Worm (Caenorhabditis elegans) whole organism, late embryonic: Measurements from ENCODE around the gene otpl-3.

Source experiments
- C08G9.2 ChIP-seq: sonication (generic microtip); optimal IDR thresholded peaks from 2 replicates; lab custom pipeline; 2016; ENCODE audit warnings: mild to moderate bottlenecking, missing genetic modification characterization, moderate library complexity, missing compliant biosample characterization
- C38D4.7 ChIP-seq: fragments of 200-800 bp; sonication (Bioruptor generic); optimal IDR thresholded peaks from 2 replicates; lab custom pipeline; 2018; ENCODE audit warnings: mild to moderate bottlenecking, missing genetic modification characterization, moderate library complexity, missing compliant biosample characterization
- T23F11.4 ChIP-seq: fragments of 200-800 bp; sonication (Bioruptor generic); optimal IDR thresholded peaks from 2 replicates; lab custom pipeline; 2018; ENCODE audit warnings: mild to moderate bottlenecking, missing genetic modification characterization, missing compliant biosample characterization
- ahr-1 ChIP-seq: sonication (generic microtip); optimal IDR thresholded peaks from 2 replicates; lab custom pipeline; 2016; ENCODE audit warnings: missing genetic modification characterization, missing compliant biosample characterization
- ceh-14 ChIP-seq: sonication (generic microtip); optimal IDR thresholded peaks from 2 replicates; lab custom pipeline; 2016; ENCODE audit warnings: missing genotype, missing genetic modification characterization, missing compliant biosample characterization
- ceh-18 ChIP-seq: sonication (generic microtip); optimal IDR thresholded peaks from 2 replicates; lab custom pipeline; 2016; ENCODE audit warnings: missing genetic modification characterization, missing compliant biosample characterization
- ceh-19 ChIP-seq: fragments of 200-800 bp; sonication (Bioruptor generic); optimal IDR thresholded peaks from 2 replicates; lab custom pipeline; 2018; ENCODE audit warnings: mild to moderate bottlenecking, missing genetic modification characterization, missing compliant biosample characterization
- ceh-2 ChIP-seq: sonication (generic microtip); optimal IDR thresholded peaks from 2 replicates; lab custom pipeline; 2016; ENCODE audit warnings: missing genotype, missing genetic modification characterization, missing compliant biosample characterization
- ceh-22 ChIP-seq: sonication (generic microtip); optimal IDR thresholded peaks from 2 replicates; lab custom pipeline; 2017; ENCODE audit warnings: missing biosample characterization, missing genetic modification characterization
- ceh-31 ChIP-seq: sonication (generic microtip); optimal IDR thresholded peaks from 2 replicates; lab custom pipeline; 2016; ENCODE audit warnings: missing genetic modification characterization, missing compliant biosample characterization
- ceh-34 ChIP-seq: sonication (generic microtip); optimal IDR thresholded peaks from 2 replicates; lab custom pipeline; 2016; ENCODE audit warnings: mild to moderate bottlenecking, missing genetic modification characterization, missing compliant biosample characterization
- ceh-45 ChIP-seq: fragments of 200-800 bp; sonication (Bioruptor generic); IDR thresholded peaks from 2 replicates; pipeline ENCODE4 v1.3.6; 2022; ENCODE audit warnings: missing genetic modification reagents, missing genetic modification characterization, missing compliant biosample characterization
- ceh-48 ChIP-seq: sonication (generic microtip); optimal IDR thresholded peaks from 2 replicates; lab custom pipeline; 2016; ENCODE audit warnings: missing genetic modification characterization, inconsistent platforms, missing compliant biosample characterization
- che-1 ChIP-seq: sonication (generic microtip); optimal IDR thresholded peaks from 2 replicates; lab custom pipeline; 2016; ENCODE audit warnings: mild to moderate bottlenecking, missing genetic modification characterization, missing compliant biosample characterization
- dmd-4 ChIP-seq: sonication (generic microtip); optimal IDR thresholded peaks from 2 replicates; lab custom pipeline; 2016; ENCODE audit warnings: borderline replicate concordance, missing genetic modification characterization, missing compliant biosample characterization
- dve-1 ChIP-seq: sonication (generic microtip); optimal IDR thresholded peaks from 2 replicates; lab custom pipeline; 2017; ENCODE audit warnings: antibody characterized with exemption, mild to moderate bottlenecking, missing genetic modification characterization, missing compliant biosample characterization
- elt-2 ChIP-seq: sonication (generic microtip); optimal IDR thresholded peaks from 2 replicates; lab custom pipeline; 2016; ENCODE audit warnings: missing genetic modification reagents, missing genetic modification characterization, missing compliant biosample characterization
- eyg-1 ChIP-seq: sonication (generic microtip); optimal IDR thresholded peaks from 2 replicates; lab custom pipeline; 2016; ENCODE audit warnings: missing genotype, missing genetic modification characterization, missing compliant biosample characterization
- fax-1 ChIP-seq: sonication (generic microtip); optimal IDR thresholded peaks from 2 replicates; lab custom pipeline; 2016; ENCODE audit warnings: missing genotype, missing genetic modification characterization, missing compliant biosample characterization
- fkh-6 ChIP-seq: sonication (generic microtip); optimal IDR thresholded peaks from 2 replicates; lab custom pipeline; 2016; ENCODE audit warnings: missing genetic modification characterization, missing compliant biosample characterization
- gmeb-2 ChIP-seq: sonication (generic microtip); optimal IDR thresholded peaks from 2 replicates; lab custom pipeline; 2016; ENCODE audit warnings: missing genetic modification characterization, inconsistent platforms, missing compliant biosample characterization
- hlh-15 ChIP-seq: sonication (generic microtip); optimal IDR thresholded peaks from 2 replicates; lab custom pipeline; 2016; ENCODE audit warnings: missing genetic modification characterization, missing compliant biosample characterization
- hlh-30 ChIP-seq: sonication (generic microtip); optimal IDR thresholded peaks from 2 replicates; lab custom pipeline; 2017; ENCODE audit warnings: antibody characterized with exemption, missing genetic modification characterization, missing compliant biosample characterization; ENCODE audit not compliant: insufficient read depth
- hlh-6 ChIP-seq: sonication (generic microtip); optimal IDR thresholded peaks from 2 replicates; lab custom pipeline; 2016; ENCODE audit warnings: missing genotype, missing genetic modification characterization, missing compliant biosample characterization
- lin-11 ChIP-seq: fragments of 200-800 bp; sonication (Bioruptor generic); optimal IDR thresholded peaks from 2 replicates; lab custom pipeline; 2018; ENCODE audit warnings: mild to moderate bottlenecking, missing genetic modification characterization, missing compliant biosample characterization
- nfya-1 ChIP-seq: sonication (generic microtip); optimal IDR thresholded peaks from 2 replicates; lab custom pipeline; 2017; ENCODE audit warnings: missing genetic modification characterization, mild to moderate bottlenecking, missing compliant biosample characterization, antibody characterized with exemption, moderate library complexity
- nhr-11 ChIP-seq: fragments of 150-350 bp; optimal IDR thresholded peaks from 2 replicates; lab custom pipeline; 2014; ENCODE audit warnings: missing biosample characterization, missing genetic modification characterization
- nhr-232 ChIP-seq: sonication (generic microtip); optimal IDR thresholded peaks from 2 replicates; lab custom pipeline; 2016; ENCODE audit warnings: missing genetic modification characterization, missing compliant biosample characterization
- npax-4 ChIP-seq: sonication (generic microtip); optimal IDR thresholded peaks from 2 replicates; lab custom pipeline; 2016; ENCODE audit warnings: missing genetic modification characterization, missing compliant biosample characterization
- odd-2 ChIP-seq: sonication (generic microtip); optimal IDR thresholded peaks from 2 replicates; lab custom pipeline; 2017; ENCODE audit warnings: antibody characterized with exemption, mild to moderate bottlenecking, missing genetic modification characterization, missing compliant biosample characterization
- pat-9 ChIP-seq: fragments of 200-800 bp; sonication (Bioruptor generic); optimal IDR thresholded peaks from 2 replicates; lab custom pipeline; 2018; ENCODE audit warnings: mild to moderate bottlenecking, missing genetic modification characterization, moderate library complexity, missing compliant biosample characterization
- pax-1 ChIP-seq: fragments of 150-350 bp; optimal IDR thresholded peaks from 2 replicates; lab custom pipeline; 2014; ENCODE audit warnings: missing biosample characterization, missing genetic modification characterization
- pha-2 ChIP-seq: sonication (generic microtip); optimal IDR thresholded peaks from 2 replicates; lab custom pipeline; 2017; ENCODE audit warnings: mild to moderate bottlenecking, missing genetic modification characterization, missing compliant biosample characterization
- pha-4 ChIP-seq: fragments of 150-350 bp; optimal IDR thresholded peaks from 2 replicates; lab custom pipeline; 2018; ENCODE audit warnings: missing biosample characterization, missing genetic modification reagents, missing genetic modification characterization
- pqm-1 ChIP-seq: sonication (generic microtip); optimal IDR thresholded peaks from 2 replicates; lab custom pipeline; 2016; ENCODE audit warnings: missing genetic modification characterization, missing compliant biosample characterization
- pros-1 ChIP-seq: fragments of 150-350 bp; optimal IDR thresholded peaks from 2 replicates; lab custom pipeline; 2014; ENCODE audit warnings: missing biosample characterization, missing genetic modification reagents, missing genetic modification characterization
- ref-2 ChIP-seq: sonication (generic microtip); optimal IDR thresholded peaks from 2 replicates; lab custom pipeline; 2016; ENCODE audit warnings: missing genetic modification characterization, missing compliant biosample characterization
- rnt-1 ChIP-seq: sonication (generic microtip); optimal IDR thresholded peaks from 2 replicates; lab custom pipeline; 2016; ENCODE audit warnings: missing genetic modification characterization, missing compliant biosample characterization
- syd-9 ChIP-seq: sonication (generic microtip); optimal IDR thresholded peaks from 2 replicates; lab custom pipeline; 2016; ENCODE audit warnings: mild to moderate bottlenecking, missing genetic modification characterization, moderate library complexity, missing compliant biosample characterization
- ttx-3 ChIP-seq: sonication (generic microtip); optimal IDR thresholded peaks from 2 replicates; lab custom pipeline; 2016; ENCODE audit warnings: missing genetic modification reagents, missing genetic modification characterization, missing compliant biosample characterization
- unc-3 ChIP-seq, 2 experiments: fragments of 200-800 bp in 1 of 2; sonication (Bioruptor generic) in 1 of 2; sonication (generic microtip) in 1 of 2; conservative IDR thresholded peaks in 1 of 2; optimal IDR thresholded peaks in 1 of 2; 2 replicates each; pipeline versions ENCODE4 v1.3.6 to Lab custom; 2016 to 2022; ENCODE audit warnings: missing compliant biosample characterization in 2 of 2, missing genetic modification characterization in 2 of 2, missing genetic modification reagents in 1 of 2
- unc-55 ChIP-seq: sonication (generic microtip); optimal IDR thresholded peaks from 2 replicates; lab custom pipeline; 2017; ENCODE audit warnings: missing biosample characterization, missing genetic modification reagents, missing genetic modification characterization
- zip-5 ChIP-seq: sonication (generic microtip); optimal IDR thresholded peaks from 2 replicates; lab custom pipeline; 2016; ENCODE audit warnings: missing genetic modification characterization, missing compliant biosample characterization
- ztf-16 ChIP-seq: sonication (generic microtip); optimal IDR thresholded peaks from 2 replicates; lab custom pipeline; 2017; ENCODE audit warnings: missing genetic modification characterization, missing compliant biosample characterization

otpl-3 gene

DNA sequence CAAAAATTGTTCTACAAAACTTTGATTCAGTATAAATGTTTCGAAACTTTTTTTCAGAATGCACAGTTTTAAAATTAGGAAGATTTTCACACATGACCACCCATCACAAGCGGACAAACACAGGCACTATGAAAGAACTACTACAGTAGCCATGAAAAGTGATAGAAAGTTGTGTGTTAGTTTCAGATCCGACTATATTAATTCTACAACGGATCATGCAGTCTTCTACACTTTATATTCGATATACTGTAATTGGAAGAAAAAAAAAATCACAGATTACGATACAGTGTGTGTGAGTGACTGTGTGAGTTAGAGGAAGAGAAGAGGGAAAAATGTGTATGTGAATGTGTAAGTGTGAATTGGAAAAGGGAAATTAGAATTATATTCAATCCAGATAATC, 22.2 kb upstream of the otpl-3 start:
- no peak for TF ChIP-seq ztf-16 (tag; lab: Kevin White, UChicago)
- TF ChIP-seq pha-4 = no peak
- TF ChIP-seq dmd-4 = no peak
- TF ChIP-seq ceh-14 (tag; lab: Kevin White, UChicago) = no peak
- TF ChIP-seq ceh-22 (tag; lab: Kevin White, UChicago) = no peak
- TF ChIP-seq odd-2 (tag; lab: Kevin White, UChicago) = no peak
- TF ChIP-seq zip-5 = no peak
- TF ChIP-seq nfya-1 (tag; lab: Kevin White, UChicago) = no peak
- TF ChIP-seq C08G9.2 (tag; lab: Kevin White, UChicago) = no peak
- TF ChIP-seq pax-1 (tag; lab: Kevin White, UChicago) = no peak
- TF ChIP-seq fax-1 (tag; lab: Kevin White, UChicago) = no peak
- no peak for TF ChIP-seq pqm-1
- TF ChIP-seq eyg-1 (tag; lab: Kevin White, UChicago) = no peak
- no peak for TF ChIP-seq hlh-6
- TF ChIP-seq ceh-34 (tag; lab: Kevin White, UChicago) = no peak
- no peak for TF ChIP-seq ref-2

DNA sequence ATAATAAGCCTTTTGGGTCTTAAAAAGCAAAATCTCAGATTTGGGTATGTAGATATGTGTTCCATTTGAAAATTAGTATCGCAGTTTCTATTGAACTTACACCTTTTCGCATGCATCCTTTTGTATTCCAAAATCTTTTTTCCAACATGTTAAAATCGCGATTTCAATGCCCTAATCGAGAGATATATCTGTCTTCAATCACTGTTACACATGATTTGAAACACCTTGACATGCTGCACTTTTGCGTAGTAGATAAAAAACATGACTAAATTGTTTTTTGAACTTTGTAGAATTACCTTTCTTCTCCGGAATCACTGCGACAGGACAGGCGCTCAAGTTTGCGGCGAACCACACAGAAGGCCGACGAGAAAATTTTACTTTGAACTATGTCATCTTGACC, 17.1 kb upstream of the otpl-3 start:
- no peak for TF ChIP-seq eyg-1 (tag; lab: Kevin White, UChicago)
- no peak for TF ChIP-seq fax-1 (tag; lab: Kevin White, UChicago)
- TF ChIP-seq elt-2 = no peak
- no peak for TF ChIP-seq gmeb-2 (tag; lab: Kevin White, UChicago)
- TF ChIP-seq unc-55 = no peak
- no peak for TF ChIP-seq ceh-45 (GFP tag; lab: Robert Waterston, UW)
- TF ChIP-seq C08G9.2 (tag; lab: Kevin White, UChicago) = no peak
- TF ChIP-seq ceh-48 (tag; lab: Kevin White, UChicago) = no peak
- no peak for TF ChIP-seq T23F11.4
- no peak for TF ChIP-seq ceh-14 (tag; lab: Kevin White, UChicago)
- no peak for TF ChIP-seq pha-4
- TF ChIP-seq rnt-1 (tag; lab: Kevin White, UChicago) = no peak
- no peak for TF ChIP-seq ref-2
- no peak for TF ChIP-seq ztf-16 (tag; lab: Kevin White, UChicago)

DNA sequence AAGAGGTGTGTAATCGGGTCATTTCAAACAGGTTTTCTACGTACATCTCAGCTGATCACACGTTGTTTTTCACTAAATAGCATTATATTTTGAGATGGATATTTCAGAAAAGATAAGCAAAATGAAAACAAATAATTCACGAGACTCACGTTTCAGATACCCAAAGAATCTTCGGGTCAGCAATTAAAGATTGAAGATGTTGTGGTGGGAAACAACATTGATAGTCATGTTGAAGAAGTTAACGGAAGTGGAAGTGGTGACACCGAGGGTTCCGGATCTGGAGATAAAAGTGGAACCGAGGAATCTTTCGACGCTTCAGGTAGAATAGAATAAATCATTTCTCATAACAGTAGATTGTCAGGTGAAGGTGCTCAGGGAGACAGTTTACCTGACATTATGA, 16.2 kb upstream of the otpl-3 start:
- TF ChIP-seq syd-9 = no peak
- TF ChIP-seq pat-9 (tag; lab: Kevin White, UChicago) = no peak
- no peak for TF ChIP-seq ceh-48 (tag; lab: Kevin White, UChicago)
- TF ChIP-seq ceh-18 (tag; lab: Kevin White, UChicago) = no peak
- no peak for TF ChIP-seq nfya-1 (tag; lab: Kevin White, UChicago)
- TF ChIP-seq gmeb-2 (tag; lab: Kevin White, UChicago) = no peak
- TF ChIP-seq hlh-6 = no peak
- no peak for TF ChIP-seq dve-1 (tag; lab: Kevin White, UChicago)
- TF ChIP-seq hlh-30 (tag; lab: Kevin White, UChicago) = no peak
- no peak for TF ChIP-seq fkh-6 (tag; lab: Kevin White, UChicago)
- TF ChIP-seq pros-1 (tag; lab: Kevin White, UChicago) = no peak
- TF ChIP-seq pqm-1 = no peak
- no peak for TF ChIP-seq che-1 (tag; lab: Kevin White, UChicago)
- no peak for TF ChIP-seq nhr-11 (tag; lab: Kevin White, UChicago)
- no peak for TF ChIP-seq ceh-34 (tag; lab: Kevin White, UChicago)
- no peak for TF ChIP-seq npax-4 (tag; lab: Kevin White, UChicago)
- TF ChIP-seq lin-11 = no peak
- no peak for TF ChIP-seq ceh-2 (tag; lab: Kevin White, UChicago)

DNA sequence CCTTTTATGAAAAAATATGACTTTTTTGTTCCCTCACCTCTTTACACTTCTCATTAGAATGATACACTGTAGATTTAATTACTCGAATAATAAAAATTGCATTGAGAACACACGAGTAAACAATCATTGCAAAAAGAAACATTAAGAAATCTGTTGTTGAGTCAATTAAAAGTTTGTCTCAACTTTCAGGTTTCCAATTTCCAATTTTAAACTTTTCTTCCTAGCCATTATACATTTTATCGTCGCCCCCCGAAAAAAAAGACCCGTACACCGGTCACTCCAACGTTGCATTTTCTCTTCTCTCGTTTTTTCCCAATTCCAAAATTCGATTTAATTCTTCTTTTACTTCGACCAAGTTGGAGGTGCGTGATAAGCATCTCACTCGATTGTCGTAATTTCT, 15.4 kb upstream of the otpl-3 start, which contains the start of gene C16E9.1:
TSS of gene C16E9.1 (plus strand) at position 301 of the 400 bp plus-strand sequence.
- no peak for TF ChIP-seq pqm-1
- no peak for TF ChIP-seq pros-1 (tag; lab: Kevin White, UChicago)
- no peak for TF ChIP-seq ceh-19
- no peak for TF ChIP-seq ttx-3 (tag; lab: Kevin White, UChicago)
- no peak for TF ChIP-seq nhr-232 (tag; lab: Kevin White, UChicago)
- TF ChIP-seq ceh-18 (tag; lab: Kevin White, UChicago) = no peak
- no peak for TF ChIP-seq C38D4.7
- TF ChIP-seq fkh-6 (tag; lab: Kevin White, UChicago) = no peak
- TF ChIP-seq fax-1 (tag; lab: Kevin White, UChicago) = no peak
- TF ChIP-seq syd-9 = no peak
- TF ChIP-seq hlh-15 (tag; lab: Kevin White, UChicago) = no peak
- no peak for TF ChIP-seq ahr-1 (tag; lab: Kevin White, UChicago)
- TF ChIP-seq ceh-31 (tag; lab: Kevin White, UChicago) = no peak
- TF ChIP-seq pha-2 (tag; lab: Kevin White, UChicago) = no peak
- no peak for TF ChIP-seq unc-3 (GFP tag; conservative IDR thresholded peaks at IDR 0.05; lab: Robert Waterston, UW)
- TF ChIP-seq unc-3 (tag; optimal IDR thresholded peaks at IDR 0.05; lab: Kevin White, UChicago) = no peak
